Worm (Caenorhabditis elegans) whole organism, mixed stage, embryonic: ENCODE measurements around the gene pkhm-2.

Experiments
- bed-3 ChIP-seq: fragments of 200-800 bp; sonication (Bioruptor generic); optimal IDR thresholded peaks from 3 replicates; lab custom pipeline; 2018; ENCODE audit warnings: mild to moderate bottlenecking, missing genetic modification characterization, moderate library complexity, missing compliant biosample characterization
- blmp-1 ChIP-seq: fragments of 150-350 bp; optimal IDR thresholded peaks from 2 replicates; lab custom pipeline; 2014; ENCODE audit warnings: missing biosample characterization, missing genetic modification characterization
- ceh-39 ChIP-seq: fragments of 150-350 bp; optimal IDR thresholded peaks from 2 replicates; lab custom pipeline; 2014; ENCODE audit warnings: missing biosample characterization, missing genetic modification characterization
- ceh-43 ChIP-seq: fragments of 200-800 bp; sonication (Bioruptor generic); optimal IDR thresholded peaks from 2 replicates; lab custom pipeline; 2018; ENCODE audit warnings: mild to moderate bottlenecking, missing genetic modification characterization, moderate library complexity, missing compliant biosample characterization
- ces-1 ChIP-seq: fragments of 150-350 bp; optimal IDR thresholded peaks from 2 replicates; lab custom pipeline; 2014; ENCODE audit warnings: missing biosample characterization, missing genetic modification reagents, missing genetic modification characterization
- cnd-1 ChIP-seq: fragments of 200-800 bp; sonication (Bioruptor generic); optimal IDR thresholded peaks from 2 replicates; lab custom pipeline; 2018; ENCODE audit warnings: mild to moderate bottlenecking, missing genetic modification characterization, missing compliant biosample characterization
- drap-1 ChIP-seq: fragments of 200-800 bp; sonication (Bioruptor generic); optimal IDR thresholded peaks from 3 replicates; lab custom pipeline; 2018; ENCODE audit warnings: mild to moderate bottlenecking, missing genetic modification characterization, missing compliant biosample characterization
- elt-1 ChIP-seq: sonication (generic microtip); optimal IDR thresholded peaks from 2 replicates; lab custom pipeline; 2017; ENCODE audit warnings: missing genetic modification characterization, mild to moderate bottlenecking, missing compliant biosample characterization, antibody characterized with exemption, moderate library complexity, borderline replicate concordance; ENCODE audit not compliant: insufficient read depth
- elt-3 ChIP-seq: fragments of 150-350 bp; optimal IDR thresholded peaks from 2 replicates; lab custom pipeline; 2014; ENCODE audit warnings: missing biosample characterization, missing genetic modification characterization
- flh-1 ChIP-seq: fragments of 200-800 bp; sonication (Bioruptor generic); optimal IDR thresholded peaks from 2 replicates; lab custom pipeline; 2018; ENCODE audit warnings: mild to moderate bottlenecking, missing genetic modification characterization, moderate library complexity, missing compliant biosample characterization
- ham-2 ChIP-seq: fragments of 200-800 bp; sonication (Bioruptor generic); optimal IDR thresholded peaks from 2 replicates; lab custom pipeline; 2018; ENCODE audit warnings: mild to moderate bottlenecking, missing genetic modification characterization, missing compliant biosample characterization
- hlh-1 ChIP-seq: fragments of 150-350 bp; optimal IDR thresholded peaks from 2 replicates; lab custom pipeline; 2014; ENCODE audit warnings: missing biosample characterization, missing genetic modification reagents, missing genetic modification characterization
- lin-32 ChIP-seq: fragments of 200-800 bp; sonication (Bioruptor generic); optimal IDR thresholded peaks from 2 replicates; lab custom pipeline; 2018; ENCODE audit warnings: mild to moderate bottlenecking, missing genetic modification characterization, missing compliant biosample characterization
- lsy-2 ChIP-seq: fragments of 150-350 bp; optimal IDR thresholded peaks from 2 replicates; lab custom pipeline; 2014; ENCODE audit warnings: missing biosample characterization, missing genetic modification characterization
- mab-5 ChIP-seq: fragments of 150-350 bp; optimal IDR thresholded peaks from 2 replicates; lab custom pipeline; 2014; ENCODE audit warnings: missing biosample characterization, missing genetic modification characterization
- mep-1 ChIP-seq: fragments of 150-350 bp; optimal IDR thresholded peaks from 2 replicates; lab custom pipeline; 2017; ENCODE audit warnings: missing biosample characterization, missing genetic modification reagents, missing genetic modification characterization, inconsistent platforms
- mls-2 ChIP-seq: sonication (generic microtip); optimal IDR thresholded peaks from 2 replicates; lab custom pipeline; 2016; ENCODE audit warnings: mild to moderate bottlenecking, missing genetic modification characterization, moderate library complexity, missing compliant biosample characterization
- nhr-2 ChIP-seq: fragments of 150-350 bp; optimal IDR thresholded peaks from 2 replicates; lab custom pipeline; 2014; ENCODE audit warnings: missing biosample characterization, missing genetic modification characterization
- nhr-237 ChIP-seq: fragments of 150-350 bp; optimal IDR thresholded peaks from 2 replicates; lab custom pipeline; 2014; ENCODE audit warnings: missing biosample characterization, missing genetic modification characterization
- nhr-28 ChIP-seq: fragments of 150-350 bp; optimal IDR thresholded peaks from 2 replicates; lab custom pipeline; 2014; ENCODE audit warnings: missing biosample characterization, missing genetic modification characterization
- nhr-76 ChIP-seq: sonication (generic microtip); optimal IDR thresholded peaks from 2 replicates; lab custom pipeline; 2017; ENCODE audit warnings: missing biosample characterization, missing genetic modification characterization
- pha-4 ChIP-seq: fragments of 150-350 bp; optimal IDR thresholded peaks from 2 replicates; lab custom pipeline; 2018; ENCODE audit warnings: missing biosample characterization, missing genetic modification reagents, missing genetic modification characterization
- sem-2 ChIP-seq: fragments of 200-800 bp; sonication (Bioruptor generic); optimal IDR thresholded peaks from 2 replicates; lab custom pipeline; 2018; ENCODE audit warnings: mild to moderate bottlenecking, missing genetic modification characterization, missing compliant biosample characterization
- snpc-4 ChIP-seq: fragments of 150-350 bp; optimal IDR thresholded peaks from 2 replicates; lab custom pipeline; 2014; ENCODE audit warnings: missing biosample characterization, missing genetic modification characterization
- sptf-1 ChIP-seq: sonication (generic microtip); optimal IDR thresholded peaks from 2 replicates; lab custom pipeline; 2017; ENCODE audit warnings: mild to moderate bottlenecking, missing genetic modification characterization, moderate library complexity, missing compliant biosample characterization
- tbx-8 ChIP-seq: fragments of 200-800 bp; sonication (Bioruptor generic); optimal IDR thresholded peaks from 2 replicates; lab custom pipeline; 2018; ENCODE audit warnings: mild to moderate bottlenecking, missing genetic modification characterization, moderate library complexity, missing compliant biosample characterization
- unc-120 ChIP-seq: sonication (generic microtip); optimal IDR thresholded peaks from 2 replicates; lab custom pipeline; 2017; ENCODE audit warnings: missing genetic modification characterization, missing compliant biosample characterization; ENCODE audit not compliant: poor library complexity, severe bottlenecking
- unc-62 ChIP-seq: fragments of 150-350 bp; optimal IDR thresholded peaks from 2 replicates; lab custom pipeline; 2014; ENCODE audit warnings: missing biosample characterization, missing genetic modification reagents, missing genetic modification characterization
- zip-8 ChIP-seq: fragments of 150-350 bp; optimal IDR thresholded peaks from 2 replicates; lab custom pipeline; 2014; ENCODE audit warnings: missing biosample characterization, missing genetic modification characterization
- ztf-11 ChIP-seq: fragments of 150-350 bp; optimal IDR thresholded peaks from 2 replicates; lab custom pipeline; 2014; ENCODE audit warnings: missing biosample characterization, missing genetic modification characterization

The pkhm-2 gene

ce11 chrX:15229174-15229573 is 47.9 kb upstream of the pkhm-2 start:
- TF ChIP-seq ham-2 (no peak), mls-2 (no peak)
- TF ChIP-seq, all 35 proteins: peak for 0

ce11 chrX:15225180-15225724 is 44.0 kb upstream of the pkhm-2 start:
- peak; percentile 69 for TF ChIP-seq ces-1 (GFP tag; lab: Kevin White, UChicago)
- TF ChIP-seq blmp-1 (tag; lab: Kevin White, UChicago), result no peak

ce11 chrX:15224128-15224527 is 42.9 kb upstream of the pkhm-2 start:
- TF ChIP-seq sptf-1 (no peak), zip-8 (tag; lab: Kevin White, UChicago) (no peak), unc-62 (peak; percentile 72), drap-1 (no peak), mep-1 (no peak), ces-1 (GFP tag; lab: Kevin White, UChicago) (no peak), hlh-1 (tag; lab: Kevin White, UChicago) (peak; percentile 31), snpc-4 (tag; lab: Kevin White, UChicago) (no peak), flh-1 (GFP tag; lab: Kevin White, UChicago) (no peak), nhr-28 (no peak)

- TF ChIP-seq elt-3, result no peak
- no peak for TF ChIP-seq blmp-1 (tag; lab: Kevin White, UChicago)
- TF ChIP-seq lin-32, result no peak
- no peak for TF ChIP-seq ceh-43 (GFP tag; lab: Kevin White, UChicago)
- no peak for TF ChIP-seq hlh-1 (tag; lab: Kevin White, UChicago)
- TF ChIP-seq mab-5 (tag; lab: Kevin White, UChicago), result no peak
- TF ChIP-seq sptf-1, result no peak
- no peak for TF ChIP-seq nhr-2 (tag; lab: Kevin White, UChicago)
- no peak for TF ChIP-seq lsy-2 (tag; lab: Kevin White, UChicago)
- no peak for TF ChIP-seq nhr-28
- TF ChIP-seq nhr-237 (tag; lab: Kevin White, UChicago), result no peak
- no peak for TF ChIP-seq ceh-39 (tag; lab: Kevin White, UChicago)
- no peak for TF ChIP-seq tbx-8
Measured at ce11 chrX:15222789-15223188, 41.5 kb upstream of the pkhm-2 start.

ce11 chrX:15221865-15222551 is 40.7 kb upstream of the pkhm-2 start:
- no peak for TF ChIP-seq elt-1
- TF ChIP-seq unc-120 (tag; lab: Kevin White, UChicago), result no peak
- TF ChIP-seq ztf-11, result no peak
- TF ChIP-seq pha-4, result peak; percentile 9
- peak; percentile 19 for TF ChIP-seq ces-1 (GFP tag; lab: Kevin White, UChicago)
- peak; percentile 41 for TF ChIP-seq ham-2
- no peak for TF ChIP-seq unc-62

- no peak for TF ChIP-seq elt-1
- TF ChIP-seq cnd-1 (tag; lab: Kevin White, UChicago), result no peak
- no peak for TF ChIP-seq nhr-76 (tag; lab: Kevin White, UChicago)
- no peak for TF ChIP-seq zip-8 (tag; lab: Kevin White, UChicago)
- no peak for TF ChIP-seq hlh-1 (tag; lab: Kevin White, UChicago)
- TF ChIP-seq ceh-43 (GFP tag; lab: Kevin White, UChicago), result no peak
- TF ChIP-seq nhr-2 (tag; lab: Kevin White, UChicago), result no peak
- TF ChIP-seq unc-120 (tag; lab: Kevin White, UChicago), result no peak
- TF ChIP-seq mls-2, result no peak
- TF ChIP-seq ceh-39 (tag; lab: Kevin White, UChicago), result no peak
- no peak for TF ChIP-seq mep-1
- TF ChIP-seq mab-5 (tag; lab: Kevin White, UChicago), result no peak
- no peak for TF ChIP-seq ham-2
- no peak for TF ChIP-seq bed-3
- TF ChIP-seq nhr-28, result no peak
- TF ChIP-seq snpc-4 (tag; lab: Kevin White, UChicago), result no peak
- no peak for TF ChIP-seq pha-4
- no peak for TF ChIP-seq sem-2 (GFP tag; lab: Kevin White, UChicago)
- TF ChIP-seq flh-1 (GFP tag; lab: Kevin White, UChicago), result no peak
- no peak for TF ChIP-seq nhr-237 (tag; lab: Kevin White, UChicago)
Measured at ce11 chrX:15221107-15221506, 39.8 kb upstream of the pkhm-2 start.
